Worm (Caenorhabditis elegans) whole organism, mixed stage, embryonic: ENCODE results near the gene F54B11.4.

Experiments
- ceh-83 ChIP-seq: fragments of 200-800 bp; sonication (Bioruptor generic); optimal IDR thresholded peaks from 2 replicates; lab custom pipeline; 2018; ENCODE audit warnings: mild to moderate bottlenecking, missing genetic modification characterization, missing compliant biosample characterization
- elt-3 ChIP-seq: fragments of 150-350 bp; optimal IDR thresholded peaks from 2 replicates; lab custom pipeline; 2014; ENCODE audit warnings: missing biosample characterization, missing genetic modification characterization
- lsy-2 ChIP-seq: fragments of 150-350 bp; optimal IDR thresholded peaks from 2 replicates; lab custom pipeline; 2014; ENCODE audit warnings: missing biosample characterization, missing genetic modification characterization
- nhr-237 ChIP-seq: fragments of 150-350 bp; optimal IDR thresholded peaks from 2 replicates; lab custom pipeline; 2014; ENCODE audit warnings: missing biosample characterization, missing genetic modification characterization
- nhr-28 ChIP-seq: fragments of 150-350 bp; optimal IDR thresholded peaks from 2 replicates; lab custom pipeline; 2014; ENCODE audit warnings: missing biosample characterization, missing genetic modification characterization
- nhr-76 ChIP-seq: sonication (generic microtip); optimal IDR thresholded peaks from 2 replicates; lab custom pipeline; 2017; ENCODE audit warnings: missing biosample characterization, missing genetic modification characterization
- unc-39 ChIP-seq: fragments of 150-350 bp; optimal IDR thresholded peaks from 2 replicates; lab custom pipeline; 2014; ENCODE audit warnings: missing biosample characterization, missing genetic modification characterization
- unc-62 ChIP-seq: fragments of 150-350 bp; optimal IDR thresholded peaks from 2 replicates; lab custom pipeline; 2014; ENCODE audit warnings: missing biosample characterization, missing genetic modification reagents, missing genetic modification characterization
- ztf-11 ChIP-seq: fragments of 150-350 bp; optimal IDR thresholded peaks from 2 replicates; lab custom pipeline; 2014; ENCODE audit warnings: missing biosample characterization, missing genetic modification characterization

DNA sequence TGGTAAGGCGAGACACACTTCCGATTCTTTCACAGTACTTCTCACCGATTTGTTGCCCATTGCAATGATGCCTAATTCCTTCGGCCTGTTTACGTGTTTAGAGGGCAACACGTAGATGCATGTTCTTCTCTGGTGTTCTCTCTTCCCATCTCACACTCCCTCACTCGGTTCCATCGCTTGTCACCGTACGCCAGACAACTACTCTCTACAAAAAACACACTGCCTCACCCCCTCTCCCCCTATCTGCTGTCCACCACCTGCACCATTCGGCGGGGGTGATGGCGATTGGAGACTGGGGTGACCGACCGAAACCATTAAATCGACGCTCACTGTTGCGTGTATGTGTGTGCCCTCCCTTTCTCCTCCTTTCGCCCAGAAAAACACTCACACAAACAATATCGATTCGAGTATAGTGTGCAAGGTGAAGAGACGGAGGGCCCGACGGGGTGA, 8.5 kb upstream of the F54B11.4 start:
- TF ChIP-seq elt-3 (tag; lab: Kevin White, UChicago), result no peak
- no peak for TF ChIP-seq ceh-83
- no peak for TF ChIP-seq lsy-2
- no peak for TF ChIP-seq nhr-76 (tag; lab: Kevin White, UChicago)
- peak; percentile 1 for TF ChIP-seq unc-39 (tag; lab: Kevin White, UChicago)
- no peak for TF ChIP-seq ztf-11 (tag; lab: Kevin White, UChicago)
- TF ChIP-seq nhr-28, result no peak
- TF ChIP-seq unc-62 (GFP tag; lab: Kevin White, UChicago), result peak; percentile 70
- no peak for TF ChIP-seq nhr-237
